Worm (Caenorhabditis elegans) whole organism, L4/young adult: ENCODE data around the gene brc-2.

Experiments
- W03F9.2 ChIP-seq: fragments of 150-350 bp; optimal IDR thresholded peaks from 2 replicates; lab custom pipeline; 2014; ENCODE audit warnings: missing biosample characterization, missing genetic modification characterization
- dao-5 ChIP-seq: sonication (generic microtip); optimal IDR thresholded peaks from 2 replicates; lab custom pipeline; 2016; ENCODE audit warnings: missing genotype, missing genetic modification characterization, moderate library complexity, missing compliant biosample characterization
- him-1 ChIP-seq: sonication (generic microtip); optimal IDR thresholded peaks from 2 replicates; lab custom pipeline; 2016; ENCODE audit warnings: missing genotype, missing genetic modification reagents, missing genetic modification characterization, missing compliant biosample characterization

The brc-2 gene

ce11 chrIII:6906409-6906808 is 3.5 kb upstream of the brc-2 start, which contains the start of gene T07E3.2:
TSS of gene T07E3.2 (plus strand) at chrIII:6906709.
- TF ChIP-seq dao-5 (tag; lab: Kevin White, UChicago) (no peak), him-1 (tag; lab: Kevin White, UChicago) (no peak), W03F9.2 (tag; lab: Kevin White, UChicago) (no peak)

ce11 chrIII:6904468-6904867 is 1.6 kb upstream of the brc-2 start:
- no peak for TF ChIP-seq W03F9.2 (tag; lab: Kevin White, UChicago)
- no peak for TF ChIP-seq him-1 (tag; lab: Kevin White, UChicago)
- no peak for TF ChIP-seq dao-5 (tag; lab: Kevin White, UChicago)

ce11 chrIII:6900609-6901008 is 2.3 kb downstream of the brc-2 start:
- TF ChIP-seq dao-5 (tag; lab: Kevin White, UChicago), result no peak
- TF ChIP-seq W03F9.2 (tag; lab: Kevin White, UChicago), result no peak
- no peak for TF ChIP-seq him-1 (tag; lab: Kevin White, UChicago)

- no peak for TF ChIP-seq him-1 (tag; lab: Kevin White, UChicago)
- no peak for TF ChIP-seq dao-5 (tag; lab: Kevin White, UChicago)
- TF ChIP-seq W03F9.2 (tag; lab: Kevin White, UChicago), result no peak
These were observed 4.4 kb downstream of the brc-2 start for ce11 chrIII:6898518-6898917.

- TF ChIP-seq dao-5 (tag; lab: Kevin White, UChicago), result no peak
- peak; percentile 58 for TF ChIP-seq W03F9.2 (tag; lab: Kevin White, UChicago)
These were observed 5.3 kb downstream of the brc-2 start, which contains the start of gene T07E3.4 for ce11 chrIII:6897587-6898064. TSS of gene T07E3.4 (plus strand) at chrIII:6898014.

- TF ChIP-seq W03F9.2 (tag; lab: Kevin White, UChicago) (no peak), him-1 (tag; lab: Kevin White, UChicago) (no peak), dao-5 (tag; lab: Kevin White, UChicago) (no peak)
These were observed 7.2 kb downstream of the brc-2 start for ce11 chrIII:6895677-6896076.

- TF ChIP-seq W03F9.2 (tag; lab: Kevin White, UChicago) (peak; percentile 2), him-1 (tag; lab: Kevin White, UChicago) (no peak), dao-5 (tag; lab: Kevin White, UChicago) (no peak)
These were observed 7.7 kb downstream of the brc-2 start for ce11 chrIII:6895166-6895565.

ce11 chrIII:6891560-6891959 is 11.3 kb downstream of the brc-2 start, which contains the start of gene K04C2.5:
TSS of gene K04C2.5 (minus strand) at chrIII:6891660.
- TF ChIP-seq him-1 (tag; lab: Kevin White, UChicago) (no peak), W03F9.2 (tag; lab: Kevin White, UChicago) (no peak), dao-5 (tag; lab: Kevin White, UChicago) (no peak)

ce11 chrIII:6888999-6889824 is 13.7 kb downstream of the brc-2 start, which contains the start of the genes brd-1 and K04C2.2:
TSS of gene brd-1 (minus strand) at chrIII:6889504.
TSS of gene K04C2.2 (plus strand) at chrIII:6889774.
- TF ChIP-seq W03F9.2 (tag; lab: Kevin White, UChicago) (no peak), dao-5 (tag; lab: Kevin White, UChicago) (no peak), him-1 (tag; lab: Kevin White, UChicago) (no peak)

ce11 chrIII:6888497-6888896 is 14.4 kb downstream of the brc-2 start:
- TF ChIP-seq W03F9.2 (tag; lab: Kevin White, UChicago) (no peak), dao-5 (tag; lab: Kevin White, UChicago) (peak; percentile 79)

ce11 chrIII:6887574-6887973 is 15.3 kb downstream of the brc-2 start:
- TF ChIP-seq him-1 (tag; lab: Kevin White, UChicago) (peak; percentile 51), W03F9.2 (tag; lab: Kevin White, UChicago) (peak; percentile 61), dao-5 (tag; lab: Kevin White, UChicago) (peak; percentile 53)

- no peak for TF ChIP-seq dao-5 (tag; lab: Kevin White, UChicago)
These were observed 17.0 kb downstream of the brc-2 start for ce11 chrIII:6885889-6886288.

- TF ChIP-seq him-1 (tag; lab: Kevin White, UChicago) (no peak), W03F9.2 (tag; lab: Kevin White, UChicago) (no peak), dao-5 (tag; lab: Kevin White, UChicago) (no peak)
These were observed 18.7 kb downstream of the brc-2 start, which contains the start of gene med-2 for ce11 chrIII:6884203-6884602. TSS of gene med-2 (plus strand) at chrIII:6884503.

ce11 chrIII:6881745-6882144 is 21.2 kb downstream of the brc-2 start:
- TF ChIP-seq dao-5 (tag; lab: Kevin White, UChicago) (no peak), W03F9.2 (tag; lab: Kevin White, UChicago) (no peak), him-1 (tag; lab: Kevin White, UChicago) (no peak)
